Worm (Caenorhabditis elegans) whole organism, young adult: ENCODE measurements around the gene col-72.

ENCODE experiments used
- B0336.3 ChIP-seq: fragments of 200-800 bp; sonication (Bioruptor generic); IDR thresholded peaks from 2 replicates; pipeline ENCODE4 v1.3.6; 2022; ENCODE audit warnings: missing genetic modification characterization, missing compliant biosample characterization
- F22D6.2 ChIP-seq: sonication (generic microtip); optimal IDR thresholded peaks from 2 replicates; lab custom pipeline; 2016; ENCODE audit warnings: mild to moderate bottlenecking, missing genetic modification characterization, missing compliant biosample characterization
- F23B12.7 ChIP-seq: sonication (generic microtip); optimal IDR thresholded peaks from 2 replicates; lab custom pipeline; 2017; ENCODE audit warnings: missing genetic modification characterization, mild to moderate bottlenecking, missing compliant biosample characterization, antibody characterized with exemption, moderate library complexity; ENCODE audit not compliant: insufficient read depth
- F39B2.1 ChIP-seq: fragments of 200-800 bp; sonication (Bioruptor generic); IDR thresholded peaks from 2 replicates; pipeline ENCODE4 v1.3.6; 2022; ENCODE audit warnings: missing genetic modification reagents, missing genetic modification characterization, missing compliant biosample characterization
- F52B5.7 ChIP-seq: sonication (generic microtip); optimal IDR thresholded peaks from 2 replicates; lab custom pipeline; 2016; ENCODE audit warnings: mild to moderate bottlenecking, missing genetic modification characterization, missing compliant biosample characterization
- K11D2.4 ChIP-seq: fragments of 200-800 bp; sonication (Bioruptor generic); IDR thresholded peaks from 2 replicates; pipeline ENCODE4 v1.3.6; 2022; ENCODE audit warnings: missing genetic modification reagents, missing genetic modification characterization, missing compliant biosample characterization
- T26A5.8 ChIP-seq: sonication (generic microtip); optimal IDR thresholded peaks from 2 replicates; lab custom pipeline; 2016; ENCODE audit warnings: missing genetic modification characterization, missing compliant biosample characterization
- Y79H2A.3 ChIP-seq: fragments of 200-800 bp; sonication (Bioruptor generic); conservative IDR thresholded peaks from 2 replicates; pipeline ENCODE4 v1.3.6; 2022; ENCODE audit warnings: missing genetic modification reagents, missing genetic modification characterization, missing compliant biosample characterization
- akir-1 ChIP-seq: fragments of 200-800 bp; sonication (Bioruptor generic); optimal IDR thresholded peaks from 2 replicates; lab custom pipeline; 2018; ENCODE audit warnings: mild to moderate bottlenecking, missing genetic modification characterization, moderate library complexity, missing compliant biosample characterization
- aptf-2 ChIP-seq: fragments of 200-800 bp; sonication (Bioruptor generic); conservative IDR thresholded peaks from 2 replicates; pipeline ENCODE4 v1.3.6; 2022; ENCODE audit warnings: missing genetic modification reagents, missing genetic modification characterization, missing compliant biosample characterization
- aptf-3 ChIP-seq: fragments of 200-800 bp; sonication (Bioruptor generic); IDR thresholded peaks from 2 replicates; pipeline ENCODE4 v1.3.6; 2022; ENCODE audit warnings: missing genetic modification characterization, missing compliant biosample characterization
- athp-1 ChIP-seq: sonication (generic microtip); optimal IDR thresholded peaks from 2 replicates; lab custom pipeline; 2017; ENCODE audit warnings: mild to moderate bottlenecking, missing genetic modification characterization, missing compliant biosample characterization
- attf-6 ChIP-seq: fragments of 200-800 bp; sonication (Bioruptor generic); IDR thresholded peaks from 2 replicates; pipeline ENCODE4 v1.3.6; 2022; ENCODE audit warnings: missing genetic modification reagents, missing genetic modification characterization, missing compliant biosample characterization
- bed-1 ChIP-seq: fragments of 200-800 bp; sonication (Bioruptor generic); IDR thresholded peaks from 2 replicates; pipeline ENCODE4 v1.3.6; 2022; ENCODE audit warnings: missing genetic modification reagents, missing genetic modification characterization, missing compliant biosample characterization
- ccch-3 ChIP-seq: fragments of 200-800 bp; sonication (Bioruptor generic); optimal IDR thresholded peaks from 2 replicates; lab custom pipeline; 2018; ENCODE audit warnings: mild to moderate bottlenecking, missing genetic modification characterization, missing compliant biosample characterization
- ceh-40 ChIP-seq: fragments of 200-800 bp; sonication (Bioruptor generic); IDR thresholded peaks from 2 replicates; pipeline ENCODE4 v1.3.6; 2022; ENCODE audit warnings: missing genetic modification characterization, missing compliant biosample characterization
- ceh-79 ChIP-seq: sonication (generic microtip); optimal IDR thresholded peaks from 2 replicates; lab custom pipeline; 2017; ENCODE audit warnings: mild to moderate bottlenecking, missing genetic modification characterization, missing compliant biosample characterization
- efl-1 ChIP-seq: fragments of 150-350 bp; optimal IDR thresholded peaks from 2 replicates; lab custom pipeline; 2014; ENCODE audit warnings: missing biosample characterization, missing genetic modification reagents, missing genetic modification characterization
- ekl-4 ChIP-seq: fragments of 200-800 bp; sonication (Bioruptor generic); IDR thresholded peaks from 2 replicates; pipeline ENCODE4 v1.3.6; 2022; ENCODE audit warnings: missing genetic modification reagents, missing genetic modification characterization, missing compliant biosample characterization
- hlh-12 ChIP-seq: sonication (generic microtip); optimal IDR thresholded peaks from 2 replicates; lab custom pipeline; 2016; ENCODE audit warnings: missing genetic modification characterization, missing compliant biosample characterization
- hlh-26 ChIP-seq: fragments of 200-800 bp; sonication (Bioruptor generic); conservative IDR thresholded peaks from 2 replicates; pipeline ENCODE4 v1.3.6; 2022; ENCODE audit warnings: missing genetic modification reagents, missing genetic modification characterization, missing compliant biosample characterization
- hmg-20 ChIP-seq: fragments of 200-800 bp; sonication (Bioruptor generic); IDR thresholded peaks from 2 replicates; pipeline ENCODE4 v1.3.6; 2022; ENCODE audit warnings: missing genetic modification reagents, missing genetic modification characterization, missing compliant biosample characterization
- let-526 ChIP-seq: fragments of 200-800 bp; sonication (Bioruptor generic); IDR thresholded peaks from 2 replicates; pipeline ENCODE4 v1.3.6; 2022; ENCODE audit warnings: missing genetic modification reagents, missing genetic modification characterization, missing compliant biosample characterization
- lin-40 ChIP-seq: sonication (generic microtip); optimal IDR thresholded peaks from 2 replicates; lab custom pipeline; 2016; ENCODE audit warnings: missing genetic modification characterization, mild to moderate bottlenecking, missing compliant biosample characterization, missing genotype, missing genetic modification reagents
- madf-10 ChIP-seq: sonication (generic microtip); optimal IDR thresholded peaks from 2 replicates; lab custom pipeline; 2016; ENCODE audit warnings: mild to moderate bottlenecking, missing genetic modification characterization, missing compliant biosample characterization
- madf-3 ChIP-seq: fragments of 200-800 bp; sonication (Bioruptor generic); IDR thresholded peaks from 2 replicates; pipeline ENCODE4 v1.3.6; 2022; ENCODE audit warnings: missing genetic modification reagents, missing genetic modification characterization, missing compliant biosample characterization
- nfya-1 ChIP-seq: sonication (generic microtip); optimal IDR thresholded peaks from 2 replicates; lab custom pipeline; 2017; ENCODE audit warnings: antibody characterized with exemption, missing compliant biosample characterization, missing genetic modification characterization, borderline replicate concordance; ENCODE audit not compliant: insufficient read depth
- nfyb-1 ChIP-seq: fragments of 200-800 bp; sonication (Bioruptor generic); IDR thresholded peaks from 2 replicates; pipeline ENCODE4 v1.3.6; 2022; ENCODE audit warnings: missing genetic modification reagents, missing genetic modification characterization, missing compliant biosample characterization
- nhr-120 ChIP-seq: fragments of 200-800 bp; sonication (Bioruptor generic); IDR thresholded peaks from 2 replicates; pipeline ENCODE4 v1.3.6; 2022; ENCODE audit warnings: missing genetic modification characterization, missing compliant biosample characterization
- nhr-179 ChIP-seq: sonication (generic microtip); optimal IDR thresholded peaks from 2 replicates; lab custom pipeline; 2016; ENCODE audit warnings: mild to moderate bottlenecking, missing genetic modification characterization, missing compliant biosample characterization
- nhr-80 ChIP-seq: sonication (generic microtip); optimal IDR thresholded peaks from 2 replicates; lab custom pipeline; 2016; ENCODE audit warnings: missing genetic modification characterization, missing compliant biosample characterization
- nhr-90 ChIP-seq: sonication (generic microtip); optimal IDR thresholded peaks from 2 replicates; lab custom pipeline; 2016; ENCODE audit warnings: missing genotype, mild to moderate bottlenecking, missing genetic modification characterization, missing compliant biosample characterization
- pbrm-1 ChIP-seq: fragments of 200-800 bp; sonication (Bioruptor generic); IDR thresholded peaks from 2 replicates; pipeline ENCODE4 v1.3.6; 2022; ENCODE audit warnings: missing genetic modification reagents, missing genetic modification characterization, missing compliant biosample characterization
- snpc-1.3 ChIP-seq: sonication (generic microtip); optimal IDR thresholded peaks from 2 replicates; lab custom pipeline; 2017; ENCODE audit warnings: missing genetic modification characterization, mild to moderate bottlenecking, missing compliant biosample characterization, antibody characterized with exemption, moderate library complexity, missing genotype, missing genetic modification reagents; ENCODE audit not compliant: insufficient read depth
- sptf-2 ChIP-seq: fragments of 200-800 bp; sonication (Bioruptor generic); optimal IDR thresholded peaks from 2 replicates; lab custom pipeline; 2018; ENCODE audit warnings: mild to moderate bottlenecking, missing genetic modification characterization, missing compliant biosample characterization
- tlf-1 ChIP-seq: fragments of 200-800 bp; sonication (Bioruptor generic); optimal IDR thresholded peaks from 2 replicates; lab custom pipeline; 2018; ENCODE audit warnings: mild to moderate bottlenecking, missing genetic modification characterization, missing compliant biosample characterization
- zfh-2 ChIP-seq: fragments of 200-800 bp; sonication (Bioruptor generic); conservative IDR thresholded peaks from 2 replicates; pipeline ENCODE4 v1.3.6; 2022; ENCODE audit warnings: missing genetic modification reagents, missing genetic modification characterization, missing compliant biosample characterization

The col-72 gene

DNA sequence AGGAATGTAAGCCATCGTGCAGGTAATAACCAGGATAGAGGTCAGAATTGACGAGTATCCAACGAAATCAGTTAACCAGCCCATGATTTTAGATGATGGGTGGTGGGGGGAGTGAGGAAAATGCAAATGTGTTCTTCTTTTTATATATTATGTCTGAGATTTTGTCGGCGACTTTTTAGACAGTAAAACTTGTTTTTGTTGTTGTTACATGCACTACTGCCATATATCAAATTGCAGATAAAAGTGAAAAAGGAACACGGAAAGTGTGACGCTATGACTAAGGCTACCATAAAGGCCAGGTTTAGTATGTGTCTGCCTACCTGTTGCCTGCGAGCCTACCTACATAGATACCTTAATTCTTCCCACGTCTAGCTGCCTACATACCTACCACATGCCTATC is at the start of gene col-72:
TSS of gene col-72 (minus strand) at position 101 of the 400 bp plus-strand sequence.
- TF ChIP-seq F39B2.1 (no peak), madf-10 (no peak)

DNA sequence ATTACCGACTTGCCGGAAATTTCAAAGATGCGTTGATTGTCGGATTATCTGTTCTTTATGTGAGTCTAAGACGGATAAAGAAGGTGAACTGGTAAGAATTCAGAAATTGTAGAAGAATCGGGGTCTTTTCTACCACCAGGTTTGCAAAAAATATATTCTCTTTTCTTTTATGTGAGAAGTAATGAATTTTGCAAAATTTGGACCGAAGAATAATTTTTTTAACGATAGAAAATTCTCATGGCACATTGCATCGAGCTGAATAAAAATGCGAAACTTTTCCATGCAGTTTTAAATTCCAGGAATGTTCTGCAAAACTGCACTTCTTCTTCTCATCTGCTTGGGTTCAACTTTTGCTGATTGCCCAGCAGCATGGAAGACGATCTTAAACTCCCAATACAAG is 49.3 kb upstream of the col-72 start, which contains the start of gene clec-130:
TSS of gene clec-130 (plus strand) at position 301 of the 400 bp plus-strand sequence.
- TF ChIP-seq ekl-4 (GFP tag; lab: Robert Waterston, UW) (no peak), nhr-179 (tag; lab: Kevin White, UChicago) (no peak), aptf-2 (GFP tag; lab: Robert Waterston, UW) (no peak), ceh-40 (no peak), attf-6 (no peak), madf-3 (GFP tag; lab: Robert Waterston, UW) (no peak), tlf-1 (no peak), nhr-120 (GFP tag; lab: Robert Waterston, UW) (no peak), nhr-90 (tag; lab: Kevin White, UChicago) (no peak), F23B12.7 (no peak), akir-1 (GFP tag; lab: Kevin White, UChicago) (no peak), Y79H2A.3 (GFP tag; lab: Robert Waterston, UW) (no peak), aptf-3 (GFP tag; lab: Robert Waterston, UW) (no peak), K11D2.4 (GFP tag; lab: Robert Waterston, UW) (no peak), hlh-12 (tag; lab: Kevin White, UChicago) (no peak), efl-1 (GFP tag; lab: Kevin White, UChicago) (no peak), hlh-26 (GFP tag; lab: Robert Waterston, UW) (no peak)
- TF ChIP-seq, all 124 proteins: peak for 0

DNA sequence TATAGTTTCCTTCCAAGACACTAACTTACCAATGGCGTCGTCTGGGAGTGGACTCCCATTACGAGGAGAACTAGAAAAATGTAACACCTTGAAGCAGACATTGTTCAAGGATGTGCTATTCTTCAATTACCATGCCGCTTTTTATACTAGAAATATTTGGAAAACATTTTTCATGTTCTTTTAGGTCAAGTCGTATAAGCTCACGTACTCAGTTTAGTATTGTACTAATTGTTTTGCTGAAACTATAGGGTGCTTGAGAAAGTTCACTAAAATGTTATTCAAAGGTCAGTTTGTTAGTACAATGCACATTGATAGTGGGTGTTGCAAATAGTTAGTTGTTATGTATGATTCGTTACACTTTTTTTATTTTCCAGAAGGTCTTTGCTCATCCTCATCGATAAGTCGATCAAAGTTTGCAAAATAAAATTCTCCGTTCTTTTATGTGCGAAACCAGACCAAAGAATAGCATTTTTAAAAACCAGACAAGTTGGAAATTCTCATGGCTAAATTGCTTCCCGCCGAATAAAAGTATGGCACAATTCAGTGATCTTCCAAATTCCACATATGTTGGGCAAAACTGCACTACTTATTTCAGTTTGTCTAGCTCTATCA is 47.0 kb upstream of the col-72 start, which contains the start of the genes clec-128 and clec-129:
TSS of gene clec-128 (minus strand) at position 101 of the 612 bp plus-strand sequence.
TSS of gene clec-129 (plus strand) at position 562 of the 612 bp plus-strand sequence.
- TF ChIP-seq F22D6.2 (tag; lab: Kevin White, UChicago), result no peak
- no peak for TF ChIP-seq bed-1 (GFP tag; lab: Robert Waterston, UW)
- TF ChIP-seq nhr-80 (tag; lab: Kevin White, UChicago), result no peak
- TF ChIP-seq zfh-2 (GFP tag; lab: Robert Waterston, UW), result no peak
- TF ChIP-seq snpc-1.3 (tag; lab: Kevin White, UChicago), result no peak
- TF ChIP-seq nfyb-1, result no peak
- TF ChIP-seq B0336.3 (GFP tag; lab: Robert Waterston, UW), result no peak
- no peak for TF ChIP-seq athp-1
- no peak for TF ChIP-seq nfya-1 (tag; lab: Kevin White, UChicago)
- no peak for TF ChIP-seq let-526 (GFP tag; lab: Robert Waterston, UW)
- no peak for TF ChIP-seq ccch-3 (GFP tag; lab: Kevin White, UChicago)
- no peak for TF ChIP-seq ceh-79 (tag; lab: Kevin White, UChicago)
- TF ChIP-seq F39B2.1, result no peak
- TF ChIP-seq hmg-20, result no peak

DNA sequence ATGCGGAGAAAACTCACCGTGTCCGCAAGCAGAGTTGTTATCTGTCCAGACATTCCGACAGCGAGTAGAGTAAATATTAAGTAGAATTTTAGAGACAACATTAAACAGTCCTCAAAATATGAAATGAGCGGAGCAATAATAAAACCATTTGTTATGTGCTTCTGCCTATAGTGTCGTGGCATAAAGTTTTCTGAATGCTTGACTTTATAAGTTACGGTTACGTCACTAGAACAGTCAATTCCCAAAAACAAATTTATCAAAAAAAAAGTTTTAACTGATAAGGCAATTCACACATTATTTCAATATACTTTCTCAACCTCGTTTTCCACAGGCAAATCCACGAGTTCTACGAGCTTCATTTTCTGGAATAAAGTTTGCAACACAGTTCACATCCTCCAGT is 45.1 kb upstream of the col-72 start, which contains the start of gene clec-127:
TSS of gene clec-127 (minus strand) at position 101 of the 400 bp plus-strand sequence.
- no peak for TF ChIP-seq F52B5.7 (tag; lab: Kevin White, UChicago)
- no peak for TF ChIP-seq pbrm-1 (GFP tag; lab: Robert Waterston, UW)
- TF ChIP-seq lin-40, result no peak
- TF ChIP-seq hlh-12 (tag; lab: Kevin White, UChicago), result no peak
- TF ChIP-seq T26A5.8 (tag; lab: Kevin White, UChicago), result no peak
- no peak for TF ChIP-seq sptf-2
- TF ChIP-seq let-526 (GFP tag; lab: Robert Waterston, UW), result no peak
- TF ChIP-seq aptf-3 (GFP tag; lab: Robert Waterston, UW), result no peak
- no peak for TF ChIP-seq hlh-26 (GFP tag; lab: Robert Waterston, UW)
